Worm (Caenorhabditis elegans) whole organism, L2 larva: Measurements from ENCODE around the gene ccm-2.

Experiments used
- nhr-25 ChIP-seq: fragments of 150-350 bp; sonication (generic microtip); optimal IDR thresholded peaks from 3 replicates; lab custom pipeline; 2014; ENCODE audit warnings: missing biosample characterization, missing genetic modification characterization
- sma-3 ChIP-seq: sonication (generic microtip); optimal IDR thresholded peaks from 2 replicates; lab custom pipeline; 2016; ENCODE audit warnings: missing genetic modification reagents, missing genetic modification characterization, missing compliant biosample characterization

DNA sequence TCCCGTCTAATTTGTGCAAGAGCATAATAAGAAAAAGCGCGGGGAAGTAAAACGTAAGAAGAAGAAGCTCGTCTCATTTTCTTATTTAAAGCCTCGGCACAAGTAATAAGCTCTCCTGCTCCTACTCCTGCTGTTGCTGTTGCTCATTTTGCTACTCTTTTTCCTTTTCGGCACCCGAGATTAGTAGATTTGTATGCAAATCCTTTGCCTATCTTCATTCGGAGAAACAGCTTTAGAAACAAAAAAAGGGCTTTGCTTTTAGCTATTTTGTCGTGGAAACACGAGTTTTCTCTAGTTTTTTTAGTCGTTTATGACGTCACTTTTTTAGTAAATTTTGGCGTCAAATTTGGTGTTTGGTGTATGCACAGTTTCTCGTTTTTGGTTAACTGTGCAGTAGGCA, 9.2 kb downstream of the ccm-2 start:
- TF ChIP-seq sma-3 (GFP tag; lab: Kevin White, UChicago) = no peak
- TF ChIP-seq nhr-25 (tag; lab: Kevin White, UChicago) = no peak
